Worm (Caenorhabditis elegans) whole organism, mixed stage, embryonic: Measurements from ENCODE around the gene best-9.

ENCODE experiments used
- ceh-43 ChIP-seq: fragments of 200-800 bp; sonication (Bioruptor generic); optimal IDR thresholded peaks from 2 replicates; lab custom pipeline; 2018; ENCODE audit warnings: mild to moderate bottlenecking, missing genetic modification characterization, moderate library complexity, missing compliant biosample characterization
- ces-1 ChIP-seq: fragments of 150-350 bp; optimal IDR thresholded peaks from 2 replicates; lab custom pipeline; 2014; ENCODE audit warnings: missing biosample characterization, missing genetic modification reagents, missing genetic modification characterization
- lin-13 ChIP-seq: fragments of 150-350 bp; optimal IDR thresholded peaks from 2 replicates; lab custom pipeline; 2014; ENCODE audit warnings: missing biosample characterization, missing genetic modification characterization
- lin-32 ChIP-seq: fragments of 200-800 bp; sonication (Bioruptor generic); optimal IDR thresholded peaks from 2 replicates; lab custom pipeline; 2018; ENCODE audit warnings: mild to moderate bottlenecking, missing genetic modification characterization, missing compliant biosample characterization
- lsy-2 ChIP-seq: fragments of 150-350 bp; optimal IDR thresholded peaks from 2 replicates; lab custom pipeline; 2014; ENCODE audit warnings: missing biosample characterization, missing genetic modification characterization
- mep-1 ChIP-seq: fragments of 150-350 bp; optimal IDR thresholded peaks from 2 replicates; lab custom pipeline; 2017; ENCODE audit warnings: missing biosample characterization, missing genetic modification reagents, missing genetic modification characterization, inconsistent platforms
- nhr-12 ChIP-seq: fragments of 150-350 bp; optimal IDR thresholded peaks from 2 replicates; lab custom pipeline; 2014; ENCODE audit warnings: missing biosample characterization, missing genetic modification characterization
- nhr-237 ChIP-seq: fragments of 150-350 bp; optimal IDR thresholded peaks from 2 replicates; lab custom pipeline; 2014; ENCODE audit warnings: missing biosample characterization, missing genetic modification characterization
- nhr-76 ChIP-seq: sonication (generic microtip); optimal IDR thresholded peaks from 2 replicates; lab custom pipeline; 2017; ENCODE audit warnings: missing biosample characterization, missing genetic modification characterization
- pha-4 ChIP-seq: fragments of 150-350 bp; optimal IDR thresholded peaks from 2 replicates; lab custom pipeline; 2018; ENCODE audit warnings: missing biosample characterization, missing genetic modification reagents, missing genetic modification characterization
- sem-2 ChIP-seq: fragments of 200-800 bp; sonication (Bioruptor generic); optimal IDR thresholded peaks from 2 replicates; lab custom pipeline; 2018; ENCODE audit warnings: mild to moderate bottlenecking, missing genetic modification characterization, missing compliant biosample characterization
- snpc-4 ChIP-seq: fragments of 150-350 bp; optimal IDR thresholded peaks from 2 replicates; lab custom pipeline; 2014; ENCODE audit warnings: missing biosample characterization, missing genetic modification characterization
- unc-62 ChIP-seq: fragments of 150-350 bp; optimal IDR thresholded peaks from 2 replicates; lab custom pipeline; 2014; ENCODE audit warnings: missing biosample characterization, missing genetic modification reagents, missing genetic modification characterization

ce11 chrIV:6601213-6601724 is 40.7 kb downstream of the best-9 start, which contains the start of gene sup-36:
- TF ChIP-seq pha-4 (tag; lab: Kevin White, UChicago), result no peak
- TF ChIP-seq nhr-12 (tag; lab: Kevin White, UChicago), result no peak
- no peak for TF ChIP-seq unc-62 (GFP tag; lab: Kevin White, UChicago)
- TF ChIP-seq sem-2 (GFP tag; lab: Kevin White, UChicago), result no peak
- TF ChIP-seq snpc-4 (tag; lab: Kevin White, UChicago), result no peak
- no peak for TF ChIP-seq lin-13
- no peak for TF ChIP-seq nhr-237
- TF ChIP-seq lin-32, result no peak
- no peak for TF ChIP-seq ceh-43 (GFP tag; lab: Kevin White, UChicago)
- no peak for TF ChIP-seq mep-1 (tag; lab: Kevin White, UChicago)
- TF ChIP-seq nhr-76 (tag; lab: Kevin White, UChicago), result no peak
- no peak for TF ChIP-seq lsy-2 (tag; lab: Kevin White, UChicago)
- TF ChIP-seq ces-1 (GFP tag; lab: Kevin White, UChicago), result no peak
